Worm (Caenorhabditis elegans) whole organism, L1 larva: Measurements from ENCODE around the gene Y54E2A.5.

Source experiments
- C16A3.4 ChIP-seq: fragments of 150-350 bp; optimal IDR thresholded peaks from 2 replicates; lab custom pipeline; 2014; ENCODE audit warnings: missing biosample characterization, missing genetic modification characterization
- blmp-1 ChIP-seq: fragments of 150-350 bp; optimal IDR thresholded peaks from 2 replicates; lab custom pipeline; 2014; ENCODE audit warnings: missing biosample characterization, missing genetic modification characterization
- dpl-1 ChIP-seq, 3 experiments: fragments of 150-350 bp in 2 of 3; sonication (generic microtip) in 1 of 3; optimal IDR thresholded peaks; 2 replicates each; lab custom pipeline; 2014 to 2017; ENCODE audit warnings: missing biosample characterization in 3 of 3, missing genetic modification characterization in 3 of 3, missing genetic modification reagents in 3 of 3
- lin-13 ChIP-seq: fragments of 150-350 bp; optimal IDR thresholded peaks from 2 replicates; lab custom pipeline; 2014; ENCODE audit warnings: missing biosample characterization, missing genetic modification reagents, missing genetic modification characterization
- lin-15B ChIP-seq: fragments of 150-350 bp; sonication (generic microtip); optimal IDR thresholded peaks from 3 replicates; lab custom pipeline; 2014; ENCODE audit warnings: missing biosample characterization, missing genetic modification characterization
- lin-35 ChIP-seq, 2 experiments: fragments of 150-350 bp; optimal IDR thresholded peaks; 2 replicates each; lab custom pipeline; 2014; ENCODE audit warnings: missing biosample characterization in 2 of 2, missing genetic modification characterization in 2 of 2, missing genetic modification reagents in 2 of 2

- TF ChIP-seq C16A3.4 (tag; lab: Kevin White, UChicago) (no peak), lin-13 (GFP tag; lab: Kevin White, UChicago) (no peak), dpl-1 (GFP tag; optimal IDR thresholded peaks at IDR 0.05; lab: Kevin White, UChicago) (no peak), lin-35 (GFP tag; optimal IDR thresholded peaks at IDR 0.05; lab: Kevin White, UChicago) (no peak), lin-15B (tag; lab: Kevin White, UChicago) (no peak), blmp-1 (tag; lab: Kevin White, UChicago) (no peak)
Observed at ce11 chrII:14779851-14780250, 22.2 kb upstream of the Y54E2A.5 start.
